Worm (Caenorhabditis elegans): ENCODE measurements around the gene C08F8.6.

Gene C08F8.6

ce11 chrIV:11125604-11126003 lies 39.1 kb downstream of the C08F8.6 start:
- TF ChIP-seq zip-8 (tag; optimal IDR thresholded peaks at IDR 0.05) (no peak), tbx-8 (GFP tag; optimal IDR thresholded peaks at IDR 0.05) (no peak), blmp-1 (tag; optimal IDR thresholded peaks at IDR 0.05) (no peak), nhr-76 (tag; optimal IDR thresholded peaks at IDR 0.05) (no peak), M03D4.4 (tag; optimal IDR thresholded peaks at IDR 0.05) (no peak), unc-62 (GFP tag; optimal IDR thresholded peaks at IDR 0.05) (no peak), elt-1 (tag; optimal IDR thresholded peaks at IDR 0.05; ENCODE audit: borderline replicate concordance, insufficient read depth) (no peak), unc-120 (tag; optimal IDR thresholded peaks at IDR 0.05; ENCODE audit: poor library complexity, severe bottlenecking) (no peak), elt-3 (tag; optimal IDR thresholded peaks at IDR 0.05) (no peak), lsy-2 (tag; optimal IDR thresholded peaks at IDR 0.05) (no peak), lin-32 (GFP tag; optimal IDR thresholded peaks at IDR 0.05) (no peak), ceh-83 (GFP tag; optimal IDR thresholded peaks at IDR 0.05) (no peak), pha-4 (tag; optimal IDR thresholded peaks at IDR 0.05) (no peak)

ce11 chrIV:11125200-11125599 lies 39.5 kb downstream of the C08F8.6 start:
- TF ChIP-seq lin-13 (tag; optimal IDR thresholded peaks at IDR 0.05) (peak; percentile 38), sem-2 (GFP tag; optimal IDR thresholded peaks at IDR 0.05) (no peak), mls-2 (tag; optimal IDR thresholded peaks at IDR 0.05) (peak; percentile 46), pha-4 (tag; optimal IDR thresholded peaks at IDR 0.05) (peak; percentile 41), drap-1 (GFP tag; optimal IDR thresholded peaks at IDR 0.05) (no peak), unc-120 (tag; optimal IDR thresholded peaks at IDR 0.05; ENCODE audit: poor library complexity, severe bottlenecking) (peak; percentile 63), M03D4.4 (tag; optimal IDR thresholded peaks at IDR 0.05) (no peak), nhr-12 (tag; optimal IDR thresholded peaks at IDR 0.05) (no peak), lsy-2 (tag; optimal IDR thresholded peaks at IDR 0.05) (peak; percentile 43)

ce11 chrIV:11124674-11125073 lies 40.1 kb downstream of the C08F8.6 start, which contains the start of gene spo-11:
Gene spo-11, minus strand, starts transcription at chrIV:11124862.
- TF ChIP-seq elt-1 (tag; optimal IDR thresholded peaks at IDR 0.05; ENCODE audit: borderline replicate concordance, insufficient read depth) (no peak), cnd-1 (tag; optimal IDR thresholded peaks at IDR 0.05) (no peak), ces-1 (GFP tag; optimal IDR thresholded peaks at IDR 0.05) (no peak), unc-62 (GFP tag; optimal IDR thresholded peaks at IDR 0.05) (no peak), hlh-1 (tag; optimal IDR thresholded peaks at IDR 0.05) (no peak), nhr-237 (tag; optimal IDR thresholded peaks at IDR 0.05) (no peak), elt-3 (tag; optimal IDR thresholded peaks at IDR 0.05) (no peak), drap-1 (GFP tag; optimal IDR thresholded peaks at IDR 0.05) (no peak), M03D4.4 (tag; optimal IDR thresholded peaks at IDR 0.05) (no peak), unc-39 (tag; optimal IDR thresholded peaks at IDR 0.05) (no peak), mab-5 (tag; optimal IDR thresholded peaks at IDR 0.05) (no peak), bed-3 (GFP tag; optimal IDR thresholded peaks at IDR 0.05) (no peak), ham-2 (GFP tag; optimal IDR thresholded peaks at IDR 0.05) (no peak), lin-32 (GFP tag; optimal IDR thresholded peaks at IDR 0.05) (no peak), ceh-43 (GFP tag; optimal IDR thresholded peaks at IDR 0.05) (no peak), nhr-2 (tag; optimal IDR thresholded peaks at IDR 0.05) (no peak), zip-8 (tag; optimal IDR thresholded peaks at IDR 0.05) (no peak), nhr-12 (tag; optimal IDR thresholded peaks at IDR 0.05) (no peak), mls-2 (tag; optimal IDR thresholded peaks at IDR 0.05) (no peak)

ce11 chrIV:11119972-11120562 lies 44.7 kb downstream of the C08F8.6 start:
- peak; percentile 50 for TF ChIP-seq nhr-2 (tag; optimal IDR thresholded peaks at IDR 0.05)
- TF ChIP-seq elt-1 (tag; optimal IDR thresholded peaks at IDR 0.05; ENCODE audit: borderline replicate concordance, insufficient read depth) = peak; percentile 95
- TF ChIP-seq ham-2 (GFP tag; optimal IDR thresholded peaks at IDR 0.05) = peak; percentile 74
- peak; percentile 10 for TF ChIP-seq pha-4 (tag; optimal IDR thresholded peaks at IDR 0.05)
- no peak for TF ChIP-seq lin-32 (GFP tag; optimal IDR thresholded peaks at IDR 0.05)
- TF ChIP-seq mep-1 (tag; optimal IDR thresholded peaks at IDR 0.05) = no peak

ce11 chrIV:11118837-11119491 lies 45.8 kb downstream of the C08F8.6 start, which contains the start of the genes imp-2 and enpl-1:
Gene imp-2, minus strand, starts transcription at chrIV:11118887.
Gene enpl-1, plus strand, starts transcription at chrIV:11119298.
- peak; percentile 38 for TF ChIP-seq ceh-43 (GFP tag; optimal IDR thresholded peaks at IDR 0.05)
- TF ChIP-seq drap-1 (GFP tag; optimal IDR thresholded peaks at IDR 0.05) = peak; percentile 60
- TF ChIP-seq sem-2 (GFP tag; optimal IDR thresholded peaks at IDR 0.05) = no peak
- TF ChIP-seq M03D4.4 (tag; optimal IDR thresholded peaks at IDR 0.05) = peak; percentile 62
- TF ChIP-seq lsy-2 (tag; optimal IDR thresholded peaks at IDR 0.05) = peak; percentile 87
- TF ChIP-seq cnd-1 (tag; optimal IDR thresholded peaks at IDR 0.05) = peak; percentile 58
- no peak for TF ChIP-seq nhr-12 (tag; optimal IDR thresholded peaks at IDR 0.05)
- TF ChIP-seq unc-39 (tag; optimal IDR thresholded peaks at IDR 0.05) = no peak
- no peak for TF ChIP-seq zip-8 (tag; optimal IDR thresholded peaks at IDR 0.05)
- no peak for TF ChIP-seq flh-1 (GFP tag; optimal IDR thresholded peaks at IDR 0.05)
- no peak for TF ChIP-seq bed-3 (GFP tag; optimal IDR thresholded peaks at IDR 0.05)
- peak; percentile 79 for TF ChIP-seq ham-2 (GFP tag; optimal IDR thresholded peaks at IDR 0.05)
- no peak for TF ChIP-seq snpc-4 (tag; optimal IDR thresholded peaks at IDR 0.05)
- peak; percentile 88 for TF ChIP-seq ces-1 (GFP tag; optimal IDR thresholded peaks at IDR 0.05)
- TF ChIP-seq ceh-39 (tag; optimal IDR thresholded peaks at IDR 0.05) = peak; percentile 85
- TF ChIP-seq pha-4 (tag; optimal IDR thresholded peaks at IDR 0.05) = peak; percentile 73
- TF ChIP-seq mab-5 (tag; optimal IDR thresholded peaks at IDR 0.05) = no peak
- TF ChIP-seq lin-13 (tag; optimal IDR thresholded peaks at IDR 0.05) = peak; percentile 88
- peak; percentile 74 for TF ChIP-seq mls-2 (tag; optimal IDR thresholded peaks at IDR 0.05)
- no peak for TF ChIP-seq nhr-76 (tag; optimal IDR thresholded peaks at IDR 0.05)
- TF ChIP-seq tbx-8 (GFP tag; optimal IDR thresholded peaks at IDR 0.05) = no peak
- no peak for TF ChIP-seq lin-32 (GFP tag; optimal IDR thresholded peaks at IDR 0.05)
- TF ChIP-seq elt-1 (tag; optimal IDR thresholded peaks at IDR 0.05; ENCODE audit: borderline replicate concordance, insufficient read depth) = no peak
- no peak for TF ChIP-seq blmp-1 (tag; optimal IDR thresholded peaks at IDR 0.05)
- peak; percentile 57 for TF ChIP-seq nhr-2 (tag; optimal IDR thresholded peaks at IDR 0.05)
- TF ChIP-seq nhr-237 (tag; optimal IDR thresholded peaks at IDR 0.05) = peak; percentile 50
- TF ChIP-seq ztf-11 (tag; optimal IDR thresholded peaks at IDR 0.05) = peak; percentile 18
- TF ChIP-seq unc-62 (GFP tag; optimal IDR thresholded peaks at IDR 0.05) = peak; percentile 31
- TF ChIP-seq sptf-1 (tag; optimal IDR thresholded peaks at IDR 0.05) = peak; percentile 79
- no peak for TF ChIP-seq ceh-83 (GFP tag; optimal IDR thresholded peaks at IDR 0.05)
- peak; percentile 93 for TF ChIP-seq mep-1 (tag; optimal IDR thresholded peaks at IDR 0.05)
